Worm (Caenorhabditis elegans) whole organism, L2 larva: ENCODE measurements around the gene col-79.

ENCODE experiments used
- R02D3.7 ChIP-seq: fragments of 150-350 bp; optimal IDR thresholded peaks from 2 replicates; lab custom pipeline; 2014; ENCODE audit warnings: missing biosample characterization, missing genetic modification characterization
- Y55F3AM.14 ChIP-seq: fragments of 200-800 bp; sonication (Bioruptor generic); optimal IDR thresholded peaks from 2 replicates; lab custom pipeline; 2018; ENCODE audit warnings: mild to moderate bottlenecking, missing genetic modification characterization, missing compliant biosample characterization
- ZK546.5 ChIP-seq: sonication (generic microtip); optimal IDR thresholded peaks from 2 replicates; lab custom pipeline; 2017; ENCODE audit warnings: missing biosample characterization, missing genetic modification characterization
- alr-1 ChIP-seq: fragments of 150-350 bp; optimal IDR thresholded peaks from 2 replicates; lab custom pipeline; 2014; ENCODE audit warnings: missing biosample characterization, missing genetic modification characterization
- aly-2 ChIP-seq: fragments of 150-350 bp; optimal IDR thresholded peaks from 2 replicates; lab custom pipeline; 2014; ENCODE audit warnings: missing biosample characterization, missing genetic modification characterization
- ama-1 ChIP-seq: fragments of 150-350 bp; optimal IDR thresholded peaks from 2 replicates; lab custom pipeline; 2018; ENCODE audit warnings: inconsistent platforms
- blmp-1 ChIP-seq: sonication (generic microtip); optimal IDR thresholded peaks from 2 replicates; lab custom pipeline; 2017; ENCODE audit warnings: missing genetic modification characterization, mild to moderate bottlenecking, missing compliant biosample characterization, antibody characterized with exemption, moderate library complexity; ENCODE audit not compliant: insufficient read depth
- ceh-16 ChIP-seq: fragments of 150-350 bp; optimal IDR thresholded peaks from 2 replicates; lab custom pipeline; 2014; ENCODE audit warnings: missing biosample characterization, missing genetic modification characterization
- crh-2 ChIP-seq: sonication (generic microtip); optimal IDR thresholded peaks from 2 replicates; lab custom pipeline; 2017; ENCODE audit warnings: missing biosample characterization, missing genetic modification characterization
- egl-27 ChIP-seq: sonication (generic microtip); optimal IDR thresholded peaks from 3 replicates; lab custom pipeline; 2017; ENCODE audit warnings: missing biosample characterization, missing genetic modification reagents, missing genetic modification characterization
- elt-3 ChIP-seq: sonication (generic microtip); optimal IDR thresholded peaks from 2 replicates; lab custom pipeline; 2017; ENCODE audit warnings: missing biosample characterization, missing genetic modification characterization
- gmeb-1 ChIP-seq: fragments of 150-350 bp; optimal IDR thresholded peaks from 2 replicates; lab custom pipeline; 2014; ENCODE audit warnings: missing biosample characterization, missing genetic modification characterization
- lin-11 ChIP-seq: fragments of 150-350 bp; sonication (generic microtip); optimal IDR thresholded peaks from 2 replicates; lab custom pipeline; 2014; ENCODE audit warnings: missing biosample characterization, missing genetic modification characterization, inconsistent platforms, mixed read lengths
- lin-13 ChIP-seq: fragments of 150-350 bp; optimal IDR thresholded peaks from 2 replicates; lab custom pipeline; 2014; ENCODE audit warnings: missing biosample characterization, missing genetic modification reagents, missing genetic modification characterization
- lsy-2 ChIP-seq, 2 experiments: fragments of 150-350 bp in 1 of 2; sonication (generic microtip) in 1 of 2; optimal IDR thresholded peaks; 2 replicates each; lab custom pipeline; 2014 to 2017; ENCODE audit warnings: missing biosample characterization in 2 of 2, missing genetic modification characterization in 2 of 2
- mab-5 ChIP-seq: fragments of 150-350 bp; optimal IDR thresholded peaks from 2 replicates; lab custom pipeline; 2014; ENCODE audit warnings: missing biosample characterization, missing genetic modification characterization
- mbf-1 ChIP-seq: sonication (generic microtip); optimal IDR thresholded peaks from 2 replicates; lab custom pipeline; 2017; ENCODE audit warnings: missing biosample characterization, missing genetic modification characterization
- nhr-10 ChIP-seq: sonication (generic microtip); optimal IDR thresholded peaks from 2 replicates; lab custom pipeline; 2017; ENCODE audit warnings: missing biosample characterization, missing genetic modification characterization
- nhr-11 ChIP-seq: fragments of 150-350 bp; optimal IDR thresholded peaks from 2 replicates; lab custom pipeline; 2014; ENCODE audit warnings: missing biosample characterization, missing genetic modification characterization
- nhr-129 ChIP-seq: fragments of 150-350 bp; optimal IDR thresholded peaks from 2 replicates; lab custom pipeline; 2014; ENCODE audit warnings: missing biosample characterization, missing genetic modification characterization
- nhr-21 ChIP-seq: fragments of 150-350 bp; optimal IDR thresholded peaks from 2 replicates; lab custom pipeline; 2014; ENCODE audit warnings: missing biosample characterization, missing genetic modification characterization
- nhr-237 ChIP-seq: fragments of 150-350 bp; optimal IDR thresholded peaks from 2 replicates; lab custom pipeline; 2014; ENCODE audit warnings: missing biosample characterization, missing genetic modification characterization
- nhr-25 ChIP-seq: fragments of 150-350 bp; sonication (generic microtip); optimal IDR thresholded peaks from 3 replicates; lab custom pipeline; 2014; ENCODE audit warnings: missing biosample characterization, missing genetic modification characterization
- nhr-6 ChIP-seq: fragments of 150-350 bp; optimal IDR thresholded peaks from 2 replicates; lab custom pipeline; 2014; ENCODE audit warnings: missing biosample characterization, missing genetic modification characterization
- nhr-77 ChIP-seq: fragments of 150-350 bp; optimal IDR thresholded peaks from 2 replicates; lab custom pipeline; 2014; ENCODE audit warnings: missing biosample characterization, missing genetic modification characterization
- skn-1 ChIP-seq: sonication (generic microtip); optimal IDR thresholded peaks from 2 replicates; lab custom pipeline; 2017; ENCODE audit warnings: missing biosample characterization, missing genetic modification characterization
- sma-9 ChIP-seq, 2 experiments: fragments of 150-350 bp in 1 of 2; sonication (generic microtip) in 1 of 2; optimal IDR thresholded peaks; 2 replicates each; lab custom pipeline; 2014 to 2016; ENCODE audit warnings: missing genetic modification characterization in 2 of 2, mild to moderate bottlenecking in 1 of 2, missing biosample characterization in 1 of 2, missing compliant biosample characterization in 1 of 2, missing genetic modification reagents in 1 of 2, moderate library complexity in 1 of 2
- snpc-4 ChIP-seq: fragments of 150-350 bp; optimal IDR thresholded peaks from 2 replicates; lab custom pipeline; 2014; ENCODE audit warnings: missing biosample characterization, missing genetic modification characterization
- unc-39 ChIP-seq: fragments of 150-350 bp; optimal IDR thresholded peaks from 2 replicates; lab custom pipeline; 2014; ENCODE audit warnings: missing biosample characterization, missing genetic modification characterization
- unc-55 ChIP-seq: fragments of 150-350 bp; sonication (generic microtip); optimal IDR thresholded peaks from 3 replicates; lab custom pipeline; 2014; ENCODE audit warnings: missing biosample characterization, missing genetic modification reagents, missing genetic modification characterization
- unc-62 ChIP-seq: fragments of 150-350 bp; optimal IDR thresholded peaks from 2 replicates; lab custom pipeline; 2014; ENCODE audit warnings: missing biosample characterization, missing genetic modification reagents, missing genetic modification characterization
- zag-1 ChIP-seq: fragments of 150-350 bp; optimal IDR thresholded peaks from 2 replicates; lab custom pipeline; 2014; ENCODE audit warnings: missing biosample characterization, missing genetic modification characterization
- ztf-1 ChIP-seq: fragments of 200-800 bp; sonication (Bioruptor generic); conservative IDR thresholded peaks from 2 replicates; pipeline ENCODE4 v1.3.6; 2022; ENCODE audit warnings: missing genetic modification characterization, missing compliant biosample characterization
- ztf-4 ChIP-seq: fragments of 150-350 bp; optimal IDR thresholded peaks from 2 replicates; lab custom pipeline; 2014; ENCODE audit warnings: missing biosample characterization, missing genetic modification characterization

The col-79 gene

DNA sequence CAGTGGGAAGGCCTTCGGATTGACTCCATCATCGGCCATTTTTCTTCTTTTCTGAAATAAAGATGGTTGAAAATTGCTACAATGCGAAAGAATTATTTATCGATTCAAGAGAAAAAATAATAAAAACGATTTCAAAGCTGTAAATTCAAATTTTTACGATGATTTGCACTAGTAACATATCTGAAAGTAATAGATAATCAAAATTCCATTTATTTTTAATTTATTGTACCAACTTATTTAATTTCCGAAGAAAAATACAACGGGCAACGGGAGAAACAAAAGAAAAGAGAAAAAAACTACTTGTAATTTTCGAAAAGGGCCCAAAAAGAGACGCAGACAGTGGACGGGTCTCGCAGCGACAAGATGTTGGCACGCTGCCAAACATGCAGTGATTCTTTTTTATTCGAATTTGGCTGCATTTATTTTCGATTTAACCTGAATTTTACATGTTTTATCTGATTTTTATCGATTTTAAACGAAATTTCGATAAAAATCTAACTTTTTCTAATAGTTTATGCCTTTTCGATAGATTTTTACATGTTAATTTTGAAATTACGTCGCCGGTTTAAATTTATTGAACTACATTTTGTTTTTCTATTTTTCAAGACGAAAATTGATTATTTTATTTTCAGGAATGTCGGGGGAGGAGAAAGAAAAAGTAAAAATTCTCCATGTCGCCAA lies 44.7 kb upstream of the col-79 start, which contains the start of the genes snu-13 and rsp-7 (continued):
- peak; percentile 15 for TF ChIP-seq ama-1
- TF ChIP-seq aly-2 (tag; lab: Kevin White, UChicago) = no peak
- peak; percentile 90 for TF ChIP-seq unc-55 (GFP tag; lab: Kevin White, UChicago)
- no peak for TF ChIP-seq nhr-11
- peak; percentile 51 for TF ChIP-seq nhr-129 (tag; lab: Kevin White, UChicago)
- TF ChIP-seq nhr-6 (tag; lab: Kevin White, UChicago) = no peak
- TF ChIP-seq nhr-237 (tag; lab: Kevin White, UChicago) = no peak
- peak; percentile 58 to 91 for TF ChIP-seq lsy-2 (tag; optimal IDR thresholded peaks at IDR 0.05; lab: Kevin White, UChicago)
- no peak for TF ChIP-seq nhr-10 (tag; lab: Kevin White, UChicago)
- TF ChIP-seq lin-11 (tag; lab: Kevin White, UChicago) = peak; percentile 49
- TF ChIP-seq mab-5 = no peak
- no peak for TF ChIP-seq ztf-1 (GFP tag; lab: Robert Waterston, UW)
- TF ChIP-seq crh-2 (tag; lab: Kevin White, UChicago) = peak; percentile 87
- TF ChIP-seq elt-3 = no peak
- peak; percentile 67 for TF ChIP-seq gmeb-1 (tag; lab: Kevin White, UChicago)
- no peak for TF ChIP-seq mbf-1
- TF ChIP-seq nhr-77 = no peak
- TF ChIP-seq alr-1 (tag; lab: Kevin White, UChicago) = no peak
- no peak for TF ChIP-seq zag-1
- peak; percentile 75 for TF ChIP-seq nhr-25
- TF ChIP-seq sma-9 (GFP tag; optimal IDR thresholded peaks at IDR 0.05; lab: Kevin White, UChicago) = peak; percentile 54
- TF ChIP-seq sma-9 (tag; optimal IDR thresholded peaks at IDR 0.05; lab: Kevin White, UChicago) = no peak
- TF ChIP-seq blmp-1 = peak; percentile 23

DNA sequence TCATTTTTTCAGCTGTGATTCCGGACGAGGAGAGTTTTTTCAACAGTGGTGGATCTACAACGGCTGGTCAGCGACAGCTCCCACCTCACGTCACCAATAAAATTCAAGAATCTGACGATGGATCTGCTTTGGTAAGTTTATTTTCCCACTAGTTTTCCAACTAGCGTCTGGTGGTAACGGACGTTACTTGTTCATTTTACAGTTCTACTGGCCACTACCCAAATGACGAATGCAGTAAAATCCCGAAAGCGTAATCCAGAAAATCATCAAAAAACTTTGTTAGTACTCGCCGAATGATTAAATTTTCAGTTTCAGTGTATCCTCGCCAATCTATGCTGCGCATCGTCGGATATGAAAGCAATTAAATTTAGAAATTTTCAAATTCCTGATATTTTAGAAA lies 43.8 kb upstream of the col-79 start:
- TF ChIP-seq egl-27 (tag; lab: Kevin White, UChicago) (no peak), nhr-6 (tag; lab: Kevin White, UChicago) (no peak), ztf-4 (tag; lab: Kevin White, UChicago) (no peak), nhr-21 (tag; lab: Kevin White, UChicago) (no peak), ceh-16 (tag; lab: Kevin White, UChicago) (no peak), unc-55 (GFP tag; lab: Kevin White, UChicago) (no peak), unc-39 (tag; lab: Kevin White, UChicago) (no peak), ztf-1 (GFP tag; lab: Robert Waterston, UW) (no peak), snpc-4 (tag; lab: Kevin White, UChicago) (no peak)

DNA sequence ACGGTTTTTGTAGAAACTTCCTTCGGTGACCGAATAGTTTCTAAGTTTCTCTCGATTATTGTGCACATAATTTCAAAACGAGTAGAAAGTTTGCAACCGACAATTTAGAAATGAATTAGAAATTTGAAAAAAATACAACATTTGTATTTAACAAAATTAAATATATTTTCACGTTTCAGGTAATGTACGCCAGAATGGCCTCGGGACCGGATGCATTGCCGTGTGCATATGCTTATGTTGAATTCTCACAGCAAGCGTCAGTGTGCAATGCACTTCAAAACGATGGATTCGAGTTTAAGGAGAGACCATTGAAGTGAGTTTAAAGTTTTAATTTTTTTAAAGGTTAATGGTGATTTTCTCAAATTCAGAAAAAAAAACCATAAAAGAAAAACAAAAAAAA lies 42.5 kb upstream of the col-79 start, which contains the start of gene marc-2:
TSS of gene marc-2 (minus strand) at position 101 of the 400 bp plus-strand sequence.
- TF ChIP-seq Y55F3AM.14 (GFP tag; lab: Kevin White, UChicago) (no peak), ztf-1 (GFP tag; lab: Robert Waterston, UW) (no peak), sma-9 (GFP tag; optimal IDR thresholded peaks at IDR 0.05; lab: Kevin White, UChicago) (no peak), sma-9 (tag; optimal IDR thresholded peaks at IDR 0.05; lab: Kevin White, UChicago) (no peak), elt-3 (no peak), ztf-4 (tag; lab: Kevin White, UChicago) (no peak), nhr-25 (no peak), ZK546.5 (no peak), mab-5 (no peak)

- TF ChIP-seq ztf-4 (tag; lab: Kevin White, UChicago) = no peak
- TF ChIP-seq nhr-21 (tag; lab: Kevin White, UChicago) = peak; percentile 18
- TF ChIP-seq, all 48 proteins: peak for 1
Observed at ce11 chrII:10661448-10662064, 41.9 kb upstream of the col-79 start.

- TF ChIP-seq unc-39 (tag; lab: Kevin White, UChicago) (no peak), aly-2 (tag; lab: Kevin White, UChicago) (no peak), ztf-1 (GFP tag; lab: Robert Waterston, UW) (no peak), egl-27 (tag; lab: Kevin White, UChicago) (no peak), sma-9 (GFP tag; optimal IDR thresholded peaks at IDR 0.05; lab: Kevin White, UChicago) (no peak), sma-9 (tag; optimal IDR thresholded peaks at IDR 0.05; lab: Kevin White, UChicago) (no peak), crh-2 (tag; lab: Kevin White, UChicago) (no peak), nhr-25 (no peak), lin-11 (tag; lab: Kevin White, UChicago) (no peak), R02D3.7 (tag; lab: Kevin White, UChicago) (no peak), nhr-237 (tag; lab: Kevin White, UChicago) (no peak), alr-1 (tag; lab: Kevin White, UChicago) (no peak), mab-5 (no peak), unc-62 (GFP tag; lab: Kevin White, UChicago) (no peak), skn-1 (tag; lab: Kevin White, UChicago) (no peak), lin-13 (no peak)
Observed at ce11 chrII:10662279-10662678, 41.1 kb upstream of the col-79 start.
